Fruit fly (Drosophila melanogaster) whole organism, prepupa: ENCODE measurements around the gene Jhbp4.
A peak's percentile ranks its signal among the peaks of the same experiment; 100 is the strongest.

Experiments used
- Blimp-1 ChIP-seq: fragments of 200-800 bp; sonication (Bioruptor generic); optimal IDR thresholded peaks from 3 replicates; lab custom pipeline; 2017; ENCODE audit warnings: missing biosample characterization, missing genetic modification characterization, mild to moderate bottlenecking, moderate library complexity, missing genetic modification reagents
- CG10631 ChIP-seq: fragments of 200-800 bp; sonication (Bioruptor generic); optimal IDR thresholded peaks from 2 replicates; lab custom pipeline; 2016; ENCODE audit warnings: missing biosample characterization, missing genetic modification characterization
- CG10669 ChIP-seq: fragments of 200-800 bp; sonication (Bioruptor generic); optimal IDR thresholded peaks from 3 replicates; lab custom pipeline; 2018; ENCODE audit warnings: missing biosample characterization, mild to moderate bottlenecking, missing genetic modification characterization, moderate library complexity
- CG11294 ChIP-seq: fragments of 200-800 bp; sonication (Bioruptor generic); IDR thresholded peaks from 2 replicates; pipeline ENCODE4 v1.3.6; 2022; ENCODE audit warnings: missing biosample characterization, missing genetic modification characterization
- CG11762 ChIP-seq: fragments of 200-800 bp; sonication (Bioruptor generic); optimal IDR thresholded peaks from 3 replicates; lab custom pipeline; 2016; ENCODE audit warnings: missing biosample characterization, missing genetic modification characterization; ENCODE audit not compliant: insufficient read depth
- CG11902 ChIP-seq: fragments of 200-800 bp; sonication (Bioruptor generic); optimal IDR thresholded peaks from 3 replicates; lab custom pipeline; 2016; ENCODE audit warnings: missing biosample characterization, missing genetic modification characterization
- CG15336 ChIP-seq: fragments of 200-800 bp; sonication (Bioruptor generic); IDR thresholded peaks from 2 replicates; pipeline ENCODE4 v1.3.6; 2022; ENCODE audit warnings: missing biosample characterization, missing genetic modification characterization
- CG1621 ChIP-seq: fragments of 200-800 bp; sonication (Bioruptor generic); optimal IDR thresholded peaks from 3 replicates; lab custom pipeline; 2018; ENCODE audit warnings: missing biosample characterization, mild to moderate bottlenecking, missing genetic modification characterization
- CG31627 ChIP-seq: fragments of 200-800 bp; sonication (Bioruptor generic); optimal IDR thresholded peaks from 3 replicates; lab custom pipeline; 2016; ENCODE audit warnings: missing biosample characterization, missing genetic modification characterization
- CG32006 ChIP-seq: fragments of 200-800 bp; sonication (Bioruptor generic); optimal IDR thresholded peaks from 3 replicates; lab custom pipeline; 2017; ENCODE audit warnings: missing biosample characterization, mild to moderate bottlenecking, missing genetic modification characterization
- CG34406 ChIP-seq: fragments of 200-800 bp; sonication (Bioruptor generic); optimal IDR thresholded peaks from 3 replicates; lab custom pipeline; 2016; ENCODE audit warnings: missing biosample characterization, missing genetic modification characterization
- CG3919 ChIP-seq: fragments of 200-800 bp; sonication (Bioruptor generic); optimal IDR thresholded peaks from 3 replicates; lab custom pipeline; 2016; ENCODE audit warnings: missing biosample characterization, missing genetic modification characterization
- CG4318 ChIP-seq: fragments of 200-800 bp; sonication (Bioruptor generic); optimal IDR thresholded peaks from 3 replicates; lab custom pipeline; 2017; ENCODE audit warnings: missing biosample characterization, mild to moderate bottlenecking, missing genetic modification characterization
- CG6163 ChIP-seq: fragments of 200-800 bp; sonication (Bioruptor generic); IDR thresholded peaks from 3 replicates; pipeline ENCODE4 v1.3.6; 2022; ENCODE audit warnings: missing biosample characterization, missing genetic modification characterization
- CG6276 ChIP-seq: fragments of 200-800 bp; sonication (Bioruptor generic); optimal IDR thresholded peaks from 2 replicates; lab custom pipeline; 2017; ENCODE audit warnings: missing biosample characterization, mild to moderate bottlenecking, missing genetic modification characterization
- CG6792 ChIP-seq: fragments of 200-800 bp; sonication (Bioruptor generic); optimal IDR thresholded peaks from 3 replicates; lab custom pipeline; 2016; ENCODE audit warnings: missing biosample characterization, missing genetic modification characterization
- CG6808 ChIP-seq: fragments of 200-800 bp; sonication (Bioruptor generic); optimal IDR thresholded peaks from 3 replicates; lab custom pipeline; 2017; ENCODE audit warnings: missing biosample characterization, missing genetic modification characterization, mild to moderate bottlenecking, moderate library complexity, missing genetic modification reagents
- CG6854 ChIP-seq: fragments of 200-800 bp; sonication (Bioruptor generic); optimal IDR thresholded peaks from 2 replicates; lab custom pipeline; 2017; ENCODE audit warnings: missing biosample characterization, mild to moderate bottlenecking, missing genetic modification characterization
- CG7368 ChIP-seq: fragments of 200-800 bp; sonication (Bioruptor generic); optimal IDR thresholded peaks from 3 replicates; lab custom pipeline; 2016; ENCODE audit warnings: missing biosample characterization, missing genetic modification characterization
- CG8632 ChIP-seq: fragments of 200-800 bp; sonication (Bioruptor generic); optimal IDR thresholded peaks from 3 replicates; lab custom pipeline; 2016; ENCODE audit warnings: missing biosample characterization, missing genetic modification characterization
- CG9139 ChIP-seq: fragments of 200-800 bp; sonication (Bioruptor generic); optimal IDR thresholded peaks from 3 replicates; lab custom pipeline; 2017; ENCODE audit warnings: missing biosample characterization, mild to moderate bottlenecking, missing genetic modification characterization
- Eip75B ChIP-seq: fragments of 200-800 bp; sonication (Bioruptor generic); optimal IDR thresholded peaks from 3 replicates; lab custom pipeline; 2016; ENCODE audit warnings: missing biosample characterization, missing genetic modification characterization
- Eip93F ChIP-seq: fragments of 200-800 bp; sonication (Bioruptor generic); optimal IDR thresholded peaks from 2 replicates; lab custom pipeline; 2016; ENCODE audit warnings: missing biosample characterization, mild to moderate bottlenecking, missing genetic modification characterization
- Ets21C ChIP-seq: fragments of 200-800 bp; sonication (Bioruptor generic); optimal IDR thresholded peaks from 3 replicates; lab custom pipeline; 2016; ENCODE audit warnings: missing biosample characterization, missing genetic modification characterization
- Hr38 ChIP-seq: sonication (Bioruptor generic); optimal IDR thresholded peaks from 2 replicates; lab custom pipeline; 2016; ENCODE audit warnings: missing biosample characterization, missing genetic modification characterization
- Hr39 ChIP-seq: fragments of 200-800 bp; sonication (Bioruptor generic); optimal IDR thresholded peaks from 2 replicates; lab custom pipeline; 2016; ENCODE audit warnings: missing biosample characterization, missing genetic modification characterization
- Met ChIP-seq: fragments of 200-800 bp; sonication (Bioruptor generic); optimal IDR thresholded peaks from 3 replicates; lab custom pipeline; 2016; ENCODE audit warnings: missing biosample characterization, missing genetic modification characterization
- OdsH ChIP-seq: fragments of 200-800 bp; sonication (Bioruptor generic); optimal IDR thresholded peaks from 3 replicates; lab custom pipeline; 2016; ENCODE audit warnings: missing biosample characterization, missing genetic modification characterization
- Smox ChIP-seq: fragments of 200-800 bp; sonication (Bioruptor generic); optimal IDR thresholded peaks from 3 replicates; lab custom pipeline; 2016; ENCODE audit warnings: missing biosample characterization, missing genetic modification characterization
- Sox14 ChIP-seq: fragments of 200-800 bp; sonication (Bioruptor generic); optimal IDR thresholded peaks from 3 replicates; lab custom pipeline; 2016; ENCODE audit warnings: missing biosample characterization, missing genetic modification characterization
- Sox15 ChIP-seq: fragments of 200-800 bp; sonication (Bioruptor generic); optimal IDR thresholded peaks from 3 replicates; lab custom pipeline; 2016; ENCODE audit warnings: missing biosample characterization, missing genetic modification characterization
- achi ChIP-seq: fragments of 200-800 bp; sonication (Bioruptor generic); optimal IDR thresholded peaks from 3 replicates; lab custom pipeline; 2016; ENCODE audit warnings: missing biosample characterization, missing genetic modification characterization
- acj6 ChIP-seq: fragments of 200-800 bp; sonication (Bioruptor generic); optimal IDR thresholded peaks from 3 replicates; lab custom pipeline; 2016; ENCODE audit warnings: missing biosample characterization, missing genetic modification characterization
- cyc ChIP-seq: fragments of 200-800 bp; sonication (Bioruptor generic); optimal IDR thresholded peaks from 3 replicates; lab custom pipeline; 2016; ENCODE audit warnings: missing biosample characterization, missing genetic modification characterization
- dac ChIP-seq: fragments of 200-800 bp; sonication (Bioruptor generic); optimal IDR thresholded peaks from 2 replicates; lab custom pipeline; 2017; ENCODE audit warnings: missing biosample characterization, mild to moderate bottlenecking, missing genetic modification characterization
- fd59A ChIP-seq: fragments of 200-800 bp; sonication (Bioruptor generic); optimal IDR thresholded peaks from 2 replicates; lab custom pipeline; 2017; ENCODE audit warnings: missing biosample characterization, mild to moderate bottlenecking, missing genetic modification characterization, missing genetic modification reagents
- fkh ChIP-seq: fragments of 200-800 bp; sonication (Bioruptor generic); optimal IDR thresholded peaks from 3 replicates; lab custom pipeline; 2017; ENCODE audit warnings: missing biosample characterization, mild to moderate bottlenecking, missing genetic modification characterization, moderate library complexity
- lz ChIP-seq: fragments of 200-800 bp; sonication (Bioruptor generic); optimal IDR thresholded peaks from 3 replicates; lab custom pipeline; 2016; ENCODE audit warnings: missing biosample characterization, missing genetic modification characterization
- net ChIP-seq: fragments of 200-800 bp; sonication (Bioruptor generic); optimal IDR thresholded peaks from 3 replicates; lab custom pipeline; 2016; ENCODE audit warnings: missing biosample characterization, missing genetic modification characterization
- pdm3 ChIP-seq: fragments of 200-800 bp; sonication (Bioruptor generic); optimal IDR thresholded peaks from 3 replicates; lab custom pipeline; 2016; ENCODE audit warnings: missing biosample characterization, missing genetic modification characterization
- salr ChIP-seq, 2 experiments: fragments of 200-800 bp; sonication (Bioruptor generic); optimal IDR thresholded peaks; 3 replicates each; lab custom pipeline; 2016 to 2018; ENCODE audit warnings: missing biosample characterization in 2 of 2, missing genetic modification characterization in 2 of 2, mild to moderate bottlenecking in 1 of 2
- spab ChIP-seq: fragments of 200-800 bp; sonication (Bioruptor generic); optimal IDR thresholded peaks from 2 replicates; lab custom pipeline; 2017; ENCODE audit warnings: missing biosample characterization, mild to moderate bottlenecking, missing genetic modification characterization, missing genetic modification reagents
- ss ChIP-seq, 2 experiments: fragments of 200-800 bp; sonication (Bioruptor generic); optimal IDR thresholded peaks; 2 replicates in 1 of 2; 3 replicates in 1 of 2; lab custom pipeline; 2017 to 2018; ENCODE audit warnings: mild to moderate bottlenecking in 2 of 2, missing biosample characterization in 2 of 2, missing genetic modification characterization in 2 of 2, moderate library complexity in 1 of 2
- svp ChIP-seq: fragments of 200-800 bp; sonication (Bioruptor generic); peaks from one replicate; lab custom pipeline; 2016; ENCODE audit warnings: missing biosample characterization, missing genetic modification characterization
- topi ChIP-seq: fragments of 200-800 bp; sonication (Bioruptor generic); optimal IDR thresholded peaks from 3 replicates; lab custom pipeline; 2016; ENCODE audit warnings: missing biosample characterization, missing genetic modification characterization
- vri ChIP-seq: fragments of 200-800 bp; sonication (Bioruptor generic); optimal IDR thresholded peaks from 3 replicates; lab custom pipeline; 2016; ENCODE audit warnings: missing biosample characterization, mild to moderate bottlenecking, missing genetic modification characterization

The Jhbp4 gene

DNA sequence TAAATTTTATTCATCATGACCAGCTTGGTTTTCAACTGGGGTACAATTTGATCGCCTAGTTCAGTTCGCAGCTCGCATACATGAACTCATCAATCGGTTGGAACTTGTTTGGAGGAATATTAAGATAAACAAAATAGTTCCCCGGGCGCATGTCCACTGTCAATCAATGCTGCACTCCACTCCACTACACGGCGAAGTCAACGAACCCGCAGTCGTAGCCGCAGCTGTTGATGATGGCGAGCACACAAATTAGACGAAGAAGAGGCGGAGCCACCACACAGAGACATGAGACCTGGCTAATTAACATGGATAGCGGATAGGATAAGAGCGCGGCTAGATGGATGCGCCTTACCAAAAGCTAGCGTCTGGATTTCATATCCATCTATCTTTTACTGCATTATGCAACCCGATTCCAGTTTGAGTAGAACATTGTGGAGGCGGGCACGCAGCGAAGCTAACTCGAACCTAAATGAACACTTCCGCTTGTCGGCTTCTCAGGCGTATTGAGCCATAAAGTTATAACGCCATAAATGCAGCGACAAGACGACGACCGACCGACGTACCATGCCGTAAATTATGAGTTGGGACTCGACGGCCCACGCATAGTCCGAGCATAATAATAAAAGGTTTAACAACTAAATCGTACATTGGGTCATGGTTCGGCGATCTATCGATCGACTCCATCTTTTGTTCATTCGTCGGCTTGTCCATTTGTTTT is 48.8 kb downstream of the Jhbp4 start:
- no peak for TF ChIP-seq Ets21C
- no peak for TF ChIP-seq fd59A (GFP tag; lab: Kevin White, UChicago)
- TF ChIP-seq topi (GFP tag; lab: Kevin White, UChicago): no peak
- TF ChIP-seq lz (GFP tag; lab: Kevin White, UChicago): no peak
- TF ChIP-seq Hr38 (GFP tag; lab: Kevin White, UChicago): no peak
- TF ChIP-seq CG7368: no peak
- no peak for TF ChIP-seq acj6 (GFP tag; lab: Kevin White, UChicago)
- no peak for TF ChIP-seq Eip75B
- no peak for TF ChIP-seq CG10669 (GFP tag; lab: Kevin White, UChicago)
- no peak for TF ChIP-seq net (GFP tag; lab: Kevin White, UChicago)
- no peak for TF ChIP-seq CG11762
- no peak for TF ChIP-seq Sox15 (GFP tag; lab: Kevin White, UChicago)
- no peak for TF ChIP-seq vri (GFP tag; lab: Kevin White, UChicago)
- no peak for TF ChIP-seq dac (GFP tag; lab: Kevin White, UChicago)

DNA sequence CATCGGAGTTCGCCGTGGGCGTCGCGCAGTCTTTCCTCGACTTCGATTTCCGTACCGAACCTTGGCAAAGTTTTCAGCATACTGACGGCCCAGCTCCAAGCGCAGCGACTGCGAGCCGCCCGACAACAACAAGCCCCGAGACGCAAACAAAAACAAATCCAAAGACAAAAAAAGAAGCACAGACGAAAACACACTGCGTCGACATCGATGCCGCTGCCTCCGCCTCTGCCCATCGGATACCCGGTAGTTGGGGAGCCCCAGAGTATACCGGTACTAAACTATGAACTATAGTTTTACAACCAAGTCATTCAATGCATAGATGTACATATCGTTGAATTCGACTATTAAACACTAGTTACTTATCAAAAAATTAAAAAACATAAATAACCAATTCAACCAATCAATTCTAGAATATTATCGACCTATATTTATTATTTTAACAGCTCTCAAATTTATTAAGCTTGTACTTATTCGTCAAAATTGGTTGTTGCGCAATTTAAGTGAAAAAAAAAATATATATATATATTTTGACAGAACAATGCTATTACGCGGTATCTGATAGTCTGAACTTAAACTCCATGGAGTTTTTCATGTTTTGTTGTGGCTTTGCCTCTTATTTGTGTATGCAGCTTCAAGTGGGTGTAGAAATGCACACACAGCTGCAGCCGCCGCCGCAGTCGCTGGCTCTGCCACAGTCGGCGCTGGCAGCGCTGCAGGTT is 50.9 kb downstream of the Jhbp4 start:
- TF ChIP-seq spab (GFP tag; lab: Kevin White, UChicago): peak; percentile 83
- TF ChIP-seq Hr39 (GFP tag; lab: Kevin White, UChicago): peak; percentile 40
- TF ChIP-seq CG7368: peak; percentile 70
- TF ChIP-seq Blimp-1 (GFP tag; lab: Kevin White, UChicago): peak; percentile 27
- no peak for TF ChIP-seq Eip93F (GFP tag; lab: Kevin White, UChicago)
- peak; percentile 34 for TF ChIP-seq CG31627 (GFP tag; lab: Kevin White, UChicago)
- peak; percentile 84 for TF ChIP-seq CG3919 (GFP tag; lab: Kevin White, UChicago)
- peak; percentile 77 for TF ChIP-seq CG8632 (GFP tag; lab: Kevin White, UChicago)
- peak; percentile 80 for TF ChIP-seq CG11762
- peak; percentile 26 for TF ChIP-seq CG6854
- TF ChIP-seq CG9139 (GFP tag; lab: Kevin White, UChicago): peak; percentile 65
- TF ChIP-seq Hr38 (GFP tag; lab: Kevin White, UChicago): no peak
- peak; percentile 83 to 89 for TF ChIP-seq ss (GFP tag; optimal IDR thresholded peaks at IDR 0.05; lab: Kevin White, UChicago)
- peak; percentile 60 for TF ChIP-seq Met
- TF ChIP-seq CG10669 (GFP tag; lab: Kevin White, UChicago): peak; percentile 76
- TF ChIP-seq svp (GFP tag; lab: Kevin White, UChicago): peak; percentile 14
- TF ChIP-seq salr (GFP tag; optimal IDR thresholded peaks at IDR 0.05; lab: Kevin White, UChicago): peak in 1 of 2 experiments; percentile 96
- peak; percentile 57 for TF ChIP-seq cyc (GFP tag; lab: Kevin White, UChicago)
- peak; percentile 37 for TF ChIP-seq Sox14 (GFP tag; lab: Kevin White, UChicago)
- peak; percentile 72; the same call in 1 of the 2 replicates for TF ChIP-seq CG15336 (GFP tag; lab: Robert Waterston, UW)
- peak; percentile 87 for TF ChIP-seq CG4318 (GFP tag; lab: Kevin White, UChicago)
- peak; percentile 73 for TF ChIP-seq CG6792 (GFP tag; lab: Kevin White, UChicago)
- peak; percentile 71 for TF ChIP-seq CG34406
- peak; percentile 84 for TF ChIP-seq achi (GFP tag; lab: Kevin White, UChicago)
- TF ChIP-seq CG6808 (GFP tag; lab: Kevin White, UChicago): peak; percentile 82
- peak; percentile 28 for TF ChIP-seq CG11902 (GFP tag; lab: Kevin White, UChicago)
- TF ChIP-seq CG1621 (tag; lab: Kevin White, UChicago): peak; percentile 43
- peak; percentile 74 for TF ChIP-seq pdm3
- peak; percentile 84 for TF ChIP-seq net (GFP tag; lab: Kevin White, UChicago)
- TF ChIP-seq CG6276: peak; percentile 91
- TF ChIP-seq Smox (GFP tag; lab: Kevin White, UChicago): no peak
- peak; percentile 70 for TF ChIP-seq topi (GFP tag; lab: Kevin White, UChicago)
- no peak; the same call in none of the 2 replicates for TF ChIP-seq CG11294 (GFP tag; lab: Robert Waterston, UW)
- peak; percentile 68; the same call in 2 of the 3 replicates for TF ChIP-seq CG6163 (GFP tag; lab: Robert Waterston, UW)
- TF ChIP-seq CG10631 (GFP tag; lab: Kevin White, UChicago): peak; percentile 86
- TF ChIP-seq OdsH (GFP tag; lab: Kevin White, UChicago): peak; percentile 87
- TF ChIP-seq acj6 (GFP tag; lab: Kevin White, UChicago): peak; percentile 83
- peak; percentile 94 for TF ChIP-seq CG32006
- no peak for TF ChIP-seq Ets21C
- peak; percentile 23 for TF ChIP-seq fkh (GFP tag; lab: Kevin White, UChicago)
